Worm (Caenorhabditis elegans) whole organism, mixed stage, embryonic: Measurements from ENCODE around the gene swip-10.

Experiments used
- M03D4.4 ChIP-seq: sonication (generic microtip); optimal IDR thresholded peaks from 2 replicates; lab custom pipeline; 2017; ENCODE audit warnings: mild to moderate bottlenecking, missing genetic modification characterization, missing compliant biosample characterization
- bed-3 ChIP-seq: fragments of 200-800 bp; sonication (Bioruptor generic); optimal IDR thresholded peaks from 3 replicates; lab custom pipeline; 2018; ENCODE audit warnings: mild to moderate bottlenecking, missing genetic modification characterization, moderate library complexity, missing compliant biosample characterization
- blmp-1 ChIP-seq: fragments of 150-350 bp; optimal IDR thresholded peaks from 2 replicates; lab custom pipeline; 2014; ENCODE audit warnings: missing biosample characterization, missing genetic modification characterization
- ceh-39 ChIP-seq: fragments of 150-350 bp; optimal IDR thresholded peaks from 2 replicates; lab custom pipeline; 2014; ENCODE audit warnings: missing biosample characterization, missing genetic modification characterization
- ceh-43 ChIP-seq: fragments of 200-800 bp; sonication (Bioruptor generic); optimal IDR thresholded peaks from 2 replicates; lab custom pipeline; 2018; ENCODE audit warnings: mild to moderate bottlenecking, missing genetic modification characterization, moderate library complexity, missing compliant biosample characterization
- ceh-83 ChIP-seq: fragments of 200-800 bp; sonication (Bioruptor generic); optimal IDR thresholded peaks from 2 replicates; lab custom pipeline; 2018; ENCODE audit warnings: mild to moderate bottlenecking, missing genetic modification characterization, missing compliant biosample characterization
- ces-1 ChIP-seq: fragments of 150-350 bp; optimal IDR thresholded peaks from 2 replicates; lab custom pipeline; 2014; ENCODE audit warnings: missing biosample characterization, missing genetic modification reagents, missing genetic modification characterization
- cnd-1 ChIP-seq: fragments of 200-800 bp; sonication (Bioruptor generic); optimal IDR thresholded peaks from 2 replicates; lab custom pipeline; 2018; ENCODE audit warnings: mild to moderate bottlenecking, missing genetic modification characterization, missing compliant biosample characterization
- drap-1 ChIP-seq: fragments of 200-800 bp; sonication (Bioruptor generic); optimal IDR thresholded peaks from 3 replicates; lab custom pipeline; 2018; ENCODE audit warnings: mild to moderate bottlenecking, missing genetic modification characterization, missing compliant biosample characterization
- elt-1 ChIP-seq: sonication (generic microtip); optimal IDR thresholded peaks from 2 replicates; lab custom pipeline; 2017; ENCODE audit warnings: missing genetic modification characterization, mild to moderate bottlenecking, missing compliant biosample characterization, antibody characterized with exemption, moderate library complexity, borderline replicate concordance; ENCODE audit not compliant: insufficient read depth
- elt-3 ChIP-seq: fragments of 150-350 bp; optimal IDR thresholded peaks from 2 replicates; lab custom pipeline; 2014; ENCODE audit warnings: missing biosample characterization, missing genetic modification characterization
- flh-1 ChIP-seq: fragments of 200-800 bp; sonication (Bioruptor generic); optimal IDR thresholded peaks from 2 replicates; lab custom pipeline; 2018; ENCODE audit warnings: mild to moderate bottlenecking, missing genetic modification characterization, moderate library complexity, missing compliant biosample characterization
- ham-2 ChIP-seq: fragments of 200-800 bp; sonication (Bioruptor generic); optimal IDR thresholded peaks from 2 replicates; lab custom pipeline; 2018; ENCODE audit warnings: mild to moderate bottlenecking, missing genetic modification characterization, missing compliant biosample characterization
- hlh-1 ChIP-seq: fragments of 150-350 bp; optimal IDR thresholded peaks from 2 replicates; lab custom pipeline; 2014; ENCODE audit warnings: missing biosample characterization, missing genetic modification reagents, missing genetic modification characterization
- lin-13 ChIP-seq: fragments of 150-350 bp; optimal IDR thresholded peaks from 2 replicates; lab custom pipeline; 2014; ENCODE audit warnings: missing biosample characterization, missing genetic modification characterization
- lin-32 ChIP-seq: fragments of 200-800 bp; sonication (Bioruptor generic); optimal IDR thresholded peaks from 2 replicates; lab custom pipeline; 2018; ENCODE audit warnings: mild to moderate bottlenecking, missing genetic modification characterization, missing compliant biosample characterization
- lsy-2 ChIP-seq: fragments of 150-350 bp; optimal IDR thresholded peaks from 2 replicates; lab custom pipeline; 2014; ENCODE audit warnings: missing biosample characterization, missing genetic modification characterization
- mab-5 ChIP-seq: fragments of 150-350 bp; optimal IDR thresholded peaks from 2 replicates; lab custom pipeline; 2014; ENCODE audit warnings: missing biosample characterization, missing genetic modification characterization
- mep-1 ChIP-seq: fragments of 150-350 bp; optimal IDR thresholded peaks from 2 replicates; lab custom pipeline; 2017; ENCODE audit warnings: missing biosample characterization, missing genetic modification reagents, missing genetic modification characterization, inconsistent platforms
- mls-2 ChIP-seq: sonication (generic microtip); optimal IDR thresholded peaks from 2 replicates; lab custom pipeline; 2016; ENCODE audit warnings: mild to moderate bottlenecking, missing genetic modification characterization, moderate library complexity, missing compliant biosample characterization
- nhr-12 ChIP-seq: fragments of 150-350 bp; optimal IDR thresholded peaks from 2 replicates; lab custom pipeline; 2014; ENCODE audit warnings: missing biosample characterization, missing genetic modification characterization
- nhr-2 ChIP-seq: fragments of 150-350 bp; optimal IDR thresholded peaks from 2 replicates; lab custom pipeline; 2014; ENCODE audit warnings: missing biosample characterization, missing genetic modification characterization
- nhr-237 ChIP-seq: fragments of 150-350 bp; optimal IDR thresholded peaks from 2 replicates; lab custom pipeline; 2014; ENCODE audit warnings: missing biosample characterization, missing genetic modification characterization
- nhr-28 ChIP-seq: fragments of 150-350 bp; optimal IDR thresholded peaks from 2 replicates; lab custom pipeline; 2014; ENCODE audit warnings: missing biosample characterization, missing genetic modification characterization
- nhr-76 ChIP-seq: sonication (generic microtip); optimal IDR thresholded peaks from 2 replicates; lab custom pipeline; 2017; ENCODE audit warnings: missing biosample characterization, missing genetic modification characterization
- pha-4 ChIP-seq: fragments of 150-350 bp; optimal IDR thresholded peaks from 2 replicates; lab custom pipeline; 2018; ENCODE audit warnings: missing biosample characterization, missing genetic modification reagents, missing genetic modification characterization
- snpc-4 ChIP-seq: fragments of 150-350 bp; optimal IDR thresholded peaks from 2 replicates; lab custom pipeline; 2014; ENCODE audit warnings: missing biosample characterization, missing genetic modification characterization
- sptf-1 ChIP-seq: sonication (generic microtip); optimal IDR thresholded peaks from 2 replicates; lab custom pipeline; 2017; ENCODE audit warnings: mild to moderate bottlenecking, missing genetic modification characterization, moderate library complexity, missing compliant biosample characterization
- tbx-8 ChIP-seq: fragments of 200-800 bp; sonication (Bioruptor generic); optimal IDR thresholded peaks from 2 replicates; lab custom pipeline; 2018; ENCODE audit warnings: mild to moderate bottlenecking, missing genetic modification characterization, moderate library complexity, missing compliant biosample characterization
- unc-120 ChIP-seq: sonication (generic microtip); optimal IDR thresholded peaks from 2 replicates; lab custom pipeline; 2017; ENCODE audit warnings: missing genetic modification characterization, missing compliant biosample characterization; ENCODE audit not compliant: poor library complexity, severe bottlenecking
- unc-39 ChIP-seq: fragments of 150-350 bp; optimal IDR thresholded peaks from 2 replicates; lab custom pipeline; 2014; ENCODE audit warnings: missing biosample characterization, missing genetic modification characterization
- unc-62 ChIP-seq: fragments of 150-350 bp; optimal IDR thresholded peaks from 2 replicates; lab custom pipeline; 2014; ENCODE audit warnings: missing biosample characterization, missing genetic modification reagents, missing genetic modification characterization
- zip-8 ChIP-seq: fragments of 150-350 bp; optimal IDR thresholded peaks from 2 replicates; lab custom pipeline; 2014; ENCODE audit warnings: missing biosample characterization, missing genetic modification characterization
- ztf-11 ChIP-seq: fragments of 150-350 bp; optimal IDR thresholded peaks from 2 replicates; lab custom pipeline; 2014; ENCODE audit warnings: missing biosample characterization, missing genetic modification characterization

Gene swip-10

DNA sequence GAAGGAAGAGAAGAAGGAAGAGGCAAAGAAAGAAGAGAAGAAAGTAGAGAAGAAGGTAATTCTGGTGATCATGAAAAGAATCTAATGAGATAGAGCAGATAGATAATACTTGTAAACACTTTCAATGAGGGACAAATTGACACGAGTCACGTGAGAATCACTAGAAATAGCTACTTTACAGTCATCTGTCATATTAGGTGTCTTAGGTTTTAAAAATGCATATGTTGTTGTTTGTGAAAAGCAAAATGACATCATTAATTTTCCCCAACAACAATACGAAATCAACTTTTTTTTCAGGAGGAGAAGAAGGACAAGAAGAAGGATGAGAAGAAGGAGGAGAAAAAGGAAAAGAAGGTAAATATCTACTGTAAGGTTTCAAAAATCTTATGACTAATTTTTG, 42.9 kb downstream of the swip-10 start:
- TF ChIP-seq flh-1 (GFP tag; lab: Kevin White, UChicago) (no peak), nhr-76 (tag; lab: Kevin White, UChicago) (no peak), mab-5 (tag; lab: Kevin White, UChicago) (no peak), tbx-8 (no peak), M03D4.4 (tag; lab: Kevin White, UChicago) (no peak), nhr-237 (tag; lab: Kevin White, UChicago) (no peak), hlh-1 (no peak), ham-2 (GFP tag; lab: Kevin White, UChicago) (no peak), nhr-28 (tag; lab: Kevin White, UChicago) (no peak), mls-2 (tag; lab: Kevin White, UChicago) (no peak), unc-39 (no peak), unc-120 (tag; lab: Kevin White, UChicago) (no peak), mep-1 (tag; lab: Kevin White, UChicago) (no peak), ztf-11 (tag; lab: Kevin White, UChicago) (no peak), sptf-1 (no peak), snpc-4 (tag; lab: Kevin White, UChicago) (no peak)

DNA sequence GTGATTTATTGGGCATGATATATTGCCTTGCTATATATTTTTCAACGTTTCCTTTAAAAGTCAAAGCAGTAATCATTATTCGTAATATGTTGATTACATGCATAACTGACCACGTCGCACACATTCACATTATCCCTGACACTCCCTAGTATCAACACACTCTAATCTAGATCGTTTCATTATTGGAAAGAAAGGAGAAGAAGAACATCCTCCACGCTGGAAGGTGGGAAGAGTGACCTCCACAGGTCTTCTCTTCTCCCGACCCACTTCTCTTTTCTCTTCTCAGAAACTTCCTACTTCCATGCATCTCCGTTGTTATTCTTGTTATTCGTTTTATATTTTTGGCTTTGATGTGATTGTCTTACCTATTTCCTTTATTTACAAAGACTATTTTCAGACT, 44.0 kb downstream of the swip-10 start, which contains the start of gene txdc-12.2:
Gene txdc-12.2, plus strand, starts transcription at position 396 of the 400 bp plus-strand sequence.
- TF ChIP-seq ceh-43 (GFP tag; lab: Kevin White, UChicago) = no peak
- no peak for TF ChIP-seq elt-1 (tag; lab: Kevin White, UChicago)
- TF ChIP-seq unc-39 = no peak
- no peak for TF ChIP-seq nhr-237 (tag; lab: Kevin White, UChicago)
- TF ChIP-seq unc-62 (GFP tag; lab: Kevin White, UChicago) = no peak
- TF ChIP-seq ces-1 = no peak
- TF ChIP-seq nhr-76 (tag; lab: Kevin White, UChicago) = no peak
- no peak for TF ChIP-seq mep-1 (tag; lab: Kevin White, UChicago)
- no peak for TF ChIP-seq snpc-4 (tag; lab: Kevin White, UChicago)
- TF ChIP-seq, all 35 proteins: peak for 0

DNA sequence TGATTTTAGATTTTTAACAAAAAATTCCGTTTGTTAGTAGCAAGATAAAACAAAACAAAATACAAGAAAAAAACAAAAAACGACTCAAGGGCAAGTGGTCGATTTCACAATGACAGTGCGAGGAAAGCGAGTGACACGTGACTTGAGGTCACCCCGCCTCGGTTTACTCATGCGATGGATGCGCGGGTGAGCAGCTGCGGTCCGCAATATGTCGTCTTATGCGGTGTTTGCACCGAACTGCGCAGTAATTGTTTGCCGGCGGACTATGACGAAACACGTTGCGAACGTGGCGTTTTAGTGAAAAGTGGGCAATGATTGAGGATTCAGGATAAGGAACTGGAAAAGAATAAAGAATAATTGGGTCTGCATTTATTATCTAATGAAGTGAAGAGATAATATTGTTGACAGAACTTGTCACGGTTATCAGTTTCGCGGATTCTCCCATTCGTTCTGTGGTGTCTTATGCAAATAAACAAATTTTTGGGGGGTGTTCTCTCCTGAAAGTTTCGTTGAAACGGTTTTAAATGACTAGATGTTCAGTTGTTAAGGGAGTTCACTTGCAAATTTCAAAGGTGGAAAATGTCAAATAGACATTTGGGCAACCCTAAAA, 46.6 kb downstream of the swip-10 start:
- TF ChIP-seq nhr-28 (tag; lab: Kevin White, UChicago) = no peak
- peak; percentile 80 for TF ChIP-seq cnd-1 (tag; lab: Kevin White, UChicago)
- no peak for TF ChIP-seq nhr-237 (tag; lab: Kevin White, UChicago)
- TF ChIP-seq unc-39 = peak; percentile 0
- TF ChIP-seq bed-3 (GFP tag; lab: Kevin White, UChicago) = no peak
- peak; percentile 62 for TF ChIP-seq lin-32 (GFP tag; lab: Kevin White, UChicago)
- peak; percentile 31 for TF ChIP-seq mls-2 (tag; lab: Kevin White, UChicago)
- peak; percentile 34 for TF ChIP-seq ces-1
- peak; percentile 92 for TF ChIP-seq nhr-2
- peak; percentile 5 for TF ChIP-seq drap-1 (GFP tag; lab: Kevin White, UChicago)
- TF ChIP-seq M03D4.4 (tag; lab: Kevin White, UChicago) = peak; percentile 26
- TF ChIP-seq mep-1 (tag; lab: Kevin White, UChicago) = peak; percentile 49
- TF ChIP-seq lin-13 (tag; lab: Kevin White, UChicago) = peak; percentile 78
- TF ChIP-seq ztf-11 (tag; lab: Kevin White, UChicago) = no peak
- peak; percentile 82 for TF ChIP-seq hlh-1
- TF ChIP-seq, all 35 proteins: peak for 11

DNA sequence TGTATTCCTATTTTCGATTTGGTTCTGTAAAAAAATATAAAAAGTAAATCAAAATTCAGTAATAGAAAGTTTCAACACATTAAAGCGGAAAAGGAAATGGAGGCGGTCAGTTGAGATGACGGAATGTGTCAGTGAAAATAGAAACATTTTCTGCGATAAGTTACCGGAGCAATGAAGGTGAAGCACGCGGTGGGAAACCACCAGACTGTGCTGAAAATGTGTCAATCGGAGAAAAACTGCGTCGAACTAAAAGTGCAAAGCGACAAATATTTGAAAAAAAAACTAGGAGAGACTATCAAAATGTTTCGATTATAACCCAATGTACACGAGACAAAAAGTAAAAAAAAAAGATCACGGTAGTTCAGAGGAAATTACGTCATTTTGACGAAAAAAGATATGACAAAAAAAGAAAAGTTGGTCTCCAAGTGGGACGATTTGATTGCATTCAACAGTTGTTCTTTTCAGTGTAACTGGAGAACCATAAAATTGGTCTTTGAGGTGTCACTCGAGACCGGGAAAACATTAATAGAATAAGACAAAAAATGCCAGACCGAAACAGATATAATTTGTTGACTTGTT, 47.6 kb downstream of the swip-10 start, which contains the start of gene acl-4:
Gene acl-4, minus strand, starts transcription at position 27 of the 579 bp plus-strand sequence.
- TF ChIP-seq sptf-1 (no peak), zip-8 (tag; lab: Kevin White, UChicago) (no peak), mls-2 (tag; lab: Kevin White, UChicago) (no peak), unc-120 (tag; lab: Kevin White, UChicago) (no peak), nhr-237 (tag; lab: Kevin White, UChicago) (no peak), mep-1 (tag; lab: Kevin White, UChicago) (no peak), flh-1 (GFP tag; lab: Kevin White, UChicago) (no peak), elt-3 (tag; lab: Kevin White, UChicago) (no peak), ham-2 (GFP tag; lab: Kevin White, UChicago) (no peak)
- TF ChIP-seq, all 35 proteins: peak for 0

DNA sequence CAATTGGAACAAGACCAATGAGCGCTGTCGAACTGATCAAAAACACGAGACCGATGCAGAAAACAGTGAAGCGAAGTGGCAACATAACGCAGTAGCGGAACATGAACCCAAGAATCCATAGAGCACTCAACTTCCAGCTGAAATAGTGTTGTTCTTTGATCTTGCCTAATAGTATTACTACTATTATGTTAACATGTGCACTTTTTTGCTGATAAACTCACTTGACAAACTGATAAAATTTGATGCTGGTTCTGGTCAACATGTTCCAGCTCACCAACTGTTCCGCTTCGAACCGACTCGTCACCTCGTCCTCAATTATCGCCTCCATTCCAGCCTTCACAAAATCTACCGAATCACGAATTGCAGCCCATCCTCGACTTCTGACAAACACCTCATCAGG, 49.8 kb downstream of the swip-10 start:
- TF ChIP-seq nhr-12 (no peak), ham-2 (GFP tag; lab: Kevin White, UChicago) (no peak), sptf-1 (no peak), nhr-237 (tag; lab: Kevin White, UChicago) (no peak), lin-13 (tag; lab: Kevin White, UChicago) (no peak), unc-62 (GFP tag; lab: Kevin White, UChicago) (no peak), M03D4.4 (tag; lab: Kevin White, UChicago) (no peak), unc-39 (no peak), ceh-83 (GFP tag; lab: Kevin White, UChicago) (no peak), cnd-1 (tag; lab: Kevin White, UChicago) (no peak), ceh-39 (no peak), ztf-11 (tag; lab: Kevin White, UChicago) (no peak), lin-32 (GFP tag; lab: Kevin White, UChicago) (no peak), pha-4 (tag; lab: Kevin White, UChicago) (no peak), nhr-76 (tag; lab: Kevin White, UChicago) (no peak), unc-120 (tag; lab: Kevin White, UChicago) (no peak), lsy-2 (tag; lab: Kevin White, UChicago) (no peak), elt-3 (tag; lab: Kevin White, UChicago) (no peak), blmp-1 (no peak)
